Worm (Caenorhabditis elegans) whole organism, L1 larva: ENCODE measurements around the gene K11H12.11.

Experiments
- dpl-1 ChIP-seq, 3 experiments: fragments of 150-350 bp in 2 of 3; sonication (generic microtip) in 1 of 3; optimal IDR thresholded peaks; 2 replicates each; lab custom pipeline; 2014 to 2017; ENCODE audit warnings: missing biosample characterization in 3 of 3, missing genetic modification characterization in 3 of 3, missing genetic modification reagents in 3 of 3
- egl-27 ChIP-seq, 2 experiments: fragments of 150-350 bp in 1 of 2; sonication (generic microtip); optimal IDR thresholded peaks; 3 replicates each; lab custom pipeline; 2017 to 2018; ENCODE audit warnings: missing biosample characterization in 2 of 2, missing genetic modification characterization in 2 of 2, missing genetic modification reagents in 2 of 2
- irx-1 ChIP-seq: sonication (generic microtip); optimal IDR thresholded peaks from 2 replicates; lab custom pipeline; 2016; ENCODE audit warnings: missing genetic modification characterization, missing compliant biosample characterization
- jun-1 ChIP-seq: fragments of 150-350 bp; optimal IDR thresholded peaks from 2 replicates; lab custom pipeline; 2014; ENCODE audit warnings: missing biosample characterization, missing genetic modification reagents, missing genetic modification characterization
- nhr-12 ChIP-seq: sonication (generic microtip); optimal IDR thresholded peaks from 2 replicates; lab custom pipeline; 2017; ENCODE audit warnings: missing biosample characterization, missing genetic modification characterization
- nhr-237 ChIP-seq: fragments of 150-350 bp; optimal IDR thresholded peaks from 2 replicates; lab custom pipeline; 2014; ENCODE audit warnings: missing biosample characterization, missing genetic modification characterization
- nhr-71 ChIP-seq: sonication (generic microtip); optimal IDR thresholded peaks from 2 replicates; lab custom pipeline; 2016; ENCODE audit warnings: mild to moderate bottlenecking, missing genetic modification characterization, moderate library complexity, missing compliant biosample characterization
- nhr-85 ChIP-seq: sonication (generic microtip); peaks from one replicate; lab custom pipeline; 2016; ENCODE audit warnings: missing genetic modification characterization, inconsistent platforms, missing compliant biosample characterization
- skn-1 ChIP-seq: fragments of 150-350 bp; optimal IDR thresholded peaks from 2 replicates; lab custom pipeline; 2014; ENCODE audit warnings: missing biosample characterization, missing genetic modification characterization
- unc-62 ChIP-seq: fragments of 150-350 bp; optimal IDR thresholded peaks from 2 replicates; lab custom pipeline; 2014; ENCODE audit warnings: missing biosample characterization, missing genetic modification reagents, missing genetic modification characterization
- ztf-4 ChIP-seq: fragments of 150-350 bp; optimal IDR thresholded peaks from 2 replicates; lab custom pipeline; 2014; ENCODE audit warnings: missing biosample characterization, missing genetic modification characterization

- TF ChIP-seq nhr-237 (tag; lab: Kevin White, UChicago) (no peak), irx-1 (tag; lab: Kevin White, UChicago) (no peak), dpl-1 (GFP tag; optimal IDR thresholded peaks at IDR 0.05; lab: Kevin White, UChicago) (no peak), nhr-12 (tag; lab: Kevin White, UChicago) (no peak), unc-62 (GFP tag; lab: Kevin White, UChicago) (no peak), skn-1 (tag; lab: Kevin White, UChicago) (no peak), ztf-4 (tag; lab: Kevin White, UChicago) (no peak), nhr-85 (tag; lab: Kevin White, UChicago) (no peak), egl-27 (tag; optimal IDR thresholded peaks at IDR 0.05; lab: Kevin White, UChicago) (no peak), jun-1 (tag; lab: Kevin White, UChicago) (no peak), nhr-71 (no peak)
Measured at ce11 chrIV:630598-630997, 39.8 kb downstream of the K11H12.11 start.
